Worm (Caenorhabditis elegans) whole organism, L1 larva: ENCODE data around the gene npr-6.
A peak's percentile ranks its signal among the peaks of the same experiment; 100 is the strongest.

Experiments
- C04F5.9 ChIP-seq: sonication (generic microtip); optimal IDR thresholded peaks from 2 replicates; lab custom pipeline; 2016; ENCODE audit warnings: missing genetic modification characterization, missing compliant biosample characterization
- F16B12.6 ChIP-seq: fragments of 150-350 bp; optimal IDR thresholded peaks from 2 replicates; lab custom pipeline; 2014; ENCODE audit warnings: missing biosample characterization, missing genetic modification characterization
- Y116A8C.19 ChIP-seq: sonication (generic microtip); optimal IDR thresholded peaks from 2 replicates; lab custom pipeline; 2016; ENCODE audit warnings: missing compliant biosample characterization, missing genetic modification characterization, borderline replicate concordance
- aha-1 ChIP-seq: fragments of 150-350 bp; optimal IDR thresholded peaks from 2 replicates; lab custom pipeline; 2014; ENCODE audit warnings: missing biosample characterization, missing genetic modification characterization
- alr-1 ChIP-seq: fragments of 200-800 bp; sonication (Bioruptor generic); optimal IDR thresholded peaks from 2 replicates; lab custom pipeline; 2018; ENCODE audit warnings: borderline replicate concordance, mild to moderate bottlenecking, missing genetic modification characterization, missing compliant biosample characterization
- ama-1 ChIP-seq: fragments of 150-350 bp; optimal IDR thresholded peaks from 2 replicates; lab custom pipeline; 2014
- blmp-1 ChIP-seq: fragments of 150-350 bp; optimal IDR thresholded peaks from 2 replicates; lab custom pipeline; 2014; ENCODE audit warnings: missing biosample characterization, missing genetic modification characterization
- ceh-63 ChIP-seq: fragments of 200-800 bp; sonication (Bioruptor generic); optimal IDR thresholded peaks from 2 replicates; lab custom pipeline; 2018; ENCODE audit warnings: mild to moderate bottlenecking, missing genetic modification characterization, missing compliant biosample characterization
- ceh-82 ChIP-seq, 3 experiments: fragments of 150-350 bp in 1 of 3; sonication (generic microtip) in 2 of 3; optimal IDR thresholded peaks; 2 replicates each; lab custom pipeline; 2014 to 2017; ENCODE audit warnings: missing biosample characterization in 3 of 3, missing genetic modification characterization in 3 of 3
- ceh-90 ChIP-seq: sonication (generic microtip); optimal IDR thresholded peaks from 2 replicates; lab custom pipeline; 2016; ENCODE audit warnings: missing genetic modification characterization, missing compliant biosample characterization
- ces-1 ChIP-seq: fragments of 150-350 bp; optimal IDR thresholded peaks from 2 replicates; lab custom pipeline; 2014; ENCODE audit warnings: missing biosample characterization, missing genetic modification reagents, missing genetic modification characterization
- dsc-1 ChIP-seq: sonication (generic microtip); optimal IDR thresholded peaks from 2 replicates; lab custom pipeline; 2016; ENCODE audit warnings: mild to moderate bottlenecking, missing genetic modification characterization, missing compliant biosample characterization
- efl-1 ChIP-seq, 4 experiments: fragments of 150-350 bp; optimal IDR thresholded peaks in 3 of 4; peaks in 1 of 4; 1 replicate in 1 of 4; 2 replicates in 3 of 4; lab custom pipeline; 2014; ENCODE audit warnings: missing biosample characterization in 2 of 4, missing genetic modification characterization in 2 of 4, missing genetic modification reagents in 2 of 4
- efl-3 ChIP-seq: fragments of 200-800 bp; sonication (Bioruptor generic); optimal IDR thresholded peaks from 2 replicates; lab custom pipeline; 2018; ENCODE audit warnings: mild to moderate bottlenecking, missing genetic modification characterization, missing compliant biosample characterization
- elt-2 ChIP-seq: sonication (generic microtip); optimal IDR thresholded peaks from 2 replicates; lab custom pipeline; 2016; ENCODE audit warnings: missing genetic modification characterization, mild to moderate bottlenecking, inconsistent platforms, missing compliant biosample characterization, missing genetic modification reagents
- elt-3 ChIP-seq, 6 experiments: fragments of 150-350 bp in 1 of 6; sonication (generic microtip); optimal IDR thresholded peaks; 2 replicates each; lab custom pipeline; 2017 to 2018; ENCODE audit warnings: missing biosample characterization in 6 of 6, missing genetic modification characterization in 6 of 6, inconsistent platforms in 1 of 6
- fkh-8 ChIP-seq: sonication (generic microtip); optimal IDR thresholded peaks from 2 replicates; lab custom pipeline; 2016; ENCODE audit warnings: mild to moderate bottlenecking, missing genetic modification characterization, missing compliant biosample characterization
- jun-1 ChIP-seq: fragments of 150-350 bp; optimal IDR thresholded peaks from 2 replicates; lab custom pipeline; 2014; ENCODE audit warnings: missing biosample characterization, missing genetic modification reagents, missing genetic modification characterization
- lin-14 ChIP-seq: fragments of 200-800 bp; sonication (Bioruptor generic); optimal IDR thresholded peaks from 2 replicates; lab custom pipeline; 2018; ENCODE audit warnings: mild to moderate bottlenecking, missing genetic modification characterization, moderate library complexity, missing compliant biosample characterization
- lin-15B ChIP-seq: fragments of 150-350 bp; sonication (generic microtip); optimal IDR thresholded peaks from 3 replicates; lab custom pipeline; 2014; ENCODE audit warnings: missing biosample characterization, missing genetic modification characterization
- lin-35 ChIP-seq, 2 experiments: fragments of 150-350 bp; optimal IDR thresholded peaks; 2 replicates each; lab custom pipeline; 2014; ENCODE audit warnings: missing biosample characterization in 2 of 2, missing genetic modification characterization in 2 of 2, missing genetic modification reagents in 2 of 2
- lsy-2 ChIP-seq, 2 experiments: fragments of 150-350 bp; optimal IDR thresholded peaks; 2 replicates each; lab custom pipeline; 2014; ENCODE audit warnings: missing biosample characterization in 2 of 2, missing genetic modification characterization in 2 of 2
- mdl-1 ChIP-seq, 2 experiments: fragments of 150-350 bp; optimal IDR thresholded peaks; 2 replicates each; lab custom pipeline; 2014 to 2017; ENCODE audit warnings: missing biosample characterization in 2 of 2, missing genetic modification characterization in 2 of 2, inconsistent platforms in 1 of 2
- mef-2 ChIP-seq: fragments of 150-350 bp; optimal IDR thresholded peaks from 2 replicates; lab custom pipeline; 2014; ENCODE audit warnings: missing biosample characterization, missing genetic modification characterization
- mep-1 ChIP-seq: fragments of 150-350 bp; optimal IDR thresholded peaks from 2 replicates; lab custom pipeline; 2014; ENCODE audit warnings: missing biosample characterization, missing genetic modification characterization
- nhr-11 ChIP-seq: fragments of 150-350 bp; optimal IDR thresholded peaks from 2 replicates; lab custom pipeline; 2014; ENCODE audit warnings: missing biosample characterization, missing genetic modification characterization
- nhr-19 ChIP-seq: fragments of 200-800 bp; sonication (Bioruptor generic); conservative IDR thresholded peaks from 2 replicates; pipeline ENCODE4 v1.3.6; 2022; ENCODE audit warnings: missing genetic modification characterization, missing compliant biosample characterization
- nhr-20 ChIP-seq: sonication (generic microtip); optimal IDR thresholded peaks from 2 replicates; lab custom pipeline; 2016; ENCODE audit warnings: mild to moderate bottlenecking, missing genetic modification characterization, missing compliant biosample characterization
- nhr-237 ChIP-seq: fragments of 150-350 bp; optimal IDR thresholded peaks from 2 replicates; lab custom pipeline; 2014; ENCODE audit warnings: missing biosample characterization, missing genetic modification characterization
- nhr-71 ChIP-seq: sonication (generic microtip); optimal IDR thresholded peaks from 2 replicates; lab custom pipeline; 2016; ENCODE audit warnings: mild to moderate bottlenecking, missing genetic modification characterization, moderate library complexity, missing compliant biosample characterization
- nhr-76 ChIP-seq: sonication (generic microtip); optimal IDR thresholded peaks from 2 replicates; lab custom pipeline; 2017; ENCODE audit warnings: missing biosample characterization, missing genetic modification characterization
- nhr-84 ChIP-seq: sonication (generic microtip); optimal IDR thresholded peaks from 2 replicates; lab custom pipeline; 2017; ENCODE audit warnings: missing biosample characterization, missing genetic modification characterization
- nhr-85 ChIP-seq: sonication (generic microtip); peaks from one replicate; lab custom pipeline; 2016; ENCODE audit warnings: missing genetic modification characterization, inconsistent platforms, missing compliant biosample characterization
- nhr-90 ChIP-seq: sonication (generic microtip); optimal IDR thresholded peaks from 2 replicates; lab custom pipeline; 2016; ENCODE audit warnings: mild to moderate bottlenecking, missing genetic modification characterization, missing compliant biosample characterization; ENCODE audit not compliant: poor library complexity
- pag-3 ChIP-seq: sonication (generic microtip); optimal IDR thresholded peaks from 2 replicates; lab custom pipeline; 2017; ENCODE audit warnings: missing genetic modification characterization, mild to moderate bottlenecking, missing compliant biosample characterization, antibody characterized with exemption, borderline replicate concordance; ENCODE audit not compliant: insufficient read depth
- pax-3 ChIP-seq: fragments of 200-800 bp; sonication (Bioruptor generic); optimal IDR thresholded peaks from 2 replicates; lab custom pipeline; 2018; ENCODE audit warnings: mild to moderate bottlenecking, missing genetic modification characterization, moderate library complexity, missing compliant biosample characterization
- rnt-1 ChIP-seq: sonication (generic microtip); optimal IDR thresholded peaks from 2 replicates; lab custom pipeline; 2016; ENCODE audit warnings: mild to moderate bottlenecking, missing genetic modification characterization, moderate library complexity, missing compliant biosample characterization
- skn-1 ChIP-seq: fragments of 150-350 bp; optimal IDR thresholded peaks from 2 replicates; lab custom pipeline; 2014; ENCODE audit warnings: missing biosample characterization, missing genetic modification characterization
- snu-23 ChIP-seq: sonication (generic microtip); optimal IDR thresholded peaks from 2 replicates; lab custom pipeline; 2016; ENCODE audit warnings: missing genetic modification characterization, missing compliant biosample characterization
- sox-4 ChIP-seq: sonication (generic microtip); optimal IDR thresholded peaks from 2 replicates; lab custom pipeline; 2016; ENCODE audit warnings: missing genetic modification characterization, missing compliant biosample characterization
- sptf-1 ChIP-seq: fragments of 150-350 bp; optimal IDR thresholded peaks from 2 replicates; lab custom pipeline; 2014; ENCODE audit warnings: missing biosample characterization, missing genetic modification characterization
- swsn-7 ChIP-seq: sonication (generic microtip); optimal IDR thresholded peaks from 2 replicates; lab custom pipeline; 2016; ENCODE audit warnings: missing genetic modification characterization, missing compliant biosample characterization
- tbx-2 ChIP-seq: sonication (generic microtip); optimal IDR thresholded peaks from 2 replicates; lab custom pipeline; 2016; ENCODE audit warnings: missing genetic modification characterization, missing compliant biosample characterization
- unc-130 ChIP-seq: fragments of 150-350 bp; optimal IDR thresholded peaks from 2 replicates; lab custom pipeline; 2017; ENCODE audit warnings: missing biosample characterization, missing genetic modification characterization, inconsistent platforms
- unc-30 ChIP-seq: sonication (generic microtip); optimal IDR thresholded peaks from 2 replicates; lab custom pipeline; 2017; ENCODE audit warnings: missing biosample characterization, missing genetic modification characterization
- unc-62 ChIP-seq: fragments of 150-350 bp; optimal IDR thresholded peaks from 2 replicates; lab custom pipeline; 2014; ENCODE audit warnings: missing biosample characterization, missing genetic modification reagents, missing genetic modification characterization
- xbp-1 ChIP-seq: sonication (generic microtip); optimal IDR thresholded peaks from 2 replicates; lab custom pipeline; 2016; ENCODE audit warnings: missing genetic modification characterization, missing compliant biosample characterization
- zip-4 ChIP-seq: fragments of 200-800 bp; sonication (Bioruptor generic); optimal IDR thresholded peaks from 2 replicates; lab custom pipeline; 2018; ENCODE audit warnings: mild to moderate bottlenecking, missing genetic modification characterization, moderate library complexity, missing compliant biosample characterization
- ztf-4 ChIP-seq: fragments of 150-350 bp; optimal IDR thresholded peaks from 2 replicates; lab custom pipeline; 2014; ENCODE audit warnings: missing biosample characterization, missing genetic modification characterization

npr-6 gene

ce11 chrX:10333301-10333854, 47.8 kb upstream of the npr-6 start, which contains the start of gene R07E3.4 (continued):
- TF ChIP-seq pax-3 (tag; lab: Kevin White, UChicago) (no peak), alr-1 (tag; lab: Kevin White, UChicago) (no peak), unc-62 (GFP tag; lab: Kevin White, UChicago) (no peak), nhr-11 (tag; lab: Kevin White, UChicago) (peak; percentile 72), lin-15B (tag; lab: Kevin White, UChicago) (no peak), lsy-2 (tag; optimal IDR thresholded peaks at IDR 0.05; lab: Kevin White, UChicago) (peak in 1 of 2 experiments; percentile 1), unc-30 (tag; lab: Kevin White, UChicago) (no peak), ama-1 (lab: Kevin White, UChicago) (no peak), xbp-1 (tag; lab: Kevin White, UChicago) (peak; percentile 4), tbx-2 (tag; lab: Kevin White, UChicago) (peak; percentile 30)

DNA sequence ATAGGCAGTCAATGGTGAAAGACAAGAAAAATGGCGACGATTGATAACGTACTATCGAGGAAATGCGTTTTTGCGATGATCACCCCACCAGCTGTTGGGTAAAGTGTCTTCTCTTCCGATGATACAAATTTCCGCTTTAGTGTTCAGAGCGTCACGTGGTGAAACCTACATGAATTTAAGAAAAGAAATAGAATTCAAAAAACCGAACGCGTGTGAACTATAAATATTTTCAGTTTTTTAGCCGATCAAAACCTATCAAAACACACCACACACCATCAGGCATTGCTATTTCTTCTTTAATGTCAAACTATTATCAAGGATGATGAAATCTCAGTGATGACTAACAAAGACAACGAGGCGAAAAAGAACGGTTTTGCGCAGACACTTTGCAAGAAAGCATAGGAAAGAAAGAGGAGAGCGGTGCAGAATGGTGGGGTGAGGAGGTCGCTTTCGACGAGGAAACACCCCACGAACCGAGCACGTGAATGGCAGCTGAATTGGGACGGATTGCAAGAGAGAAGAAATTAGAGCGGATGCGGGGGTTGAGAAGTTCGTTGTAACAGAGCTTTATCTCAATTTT, 46.6 kb upstream of the npr-6 start:
- TF ChIP-seq elt-2 (tag; lab: Kevin White, UChicago) (peak; percentile 47), nhr-90 (peak; percentile 15), efl-3 (GFP tag; lab: Kevin White, UChicago) (no peak), nhr-85 (tag; lab: Kevin White, UChicago) (peak; percentile 89), nhr-20 (peak; percentile 65), zip-4 (no peak), ceh-90 (no peak), mef-2 (no peak), blmp-1 (peak; percentile 48), mdl-1 (tag; optimal IDR thresholded peaks at IDR 0.05; lab: Kevin White, UChicago) (peak in 1 of 2 experiments; percentile 38), pag-3 (tag; lab: Kevin White, UChicago) (no peak), ztf-4 (no peak), nhr-76 (tag; lab: Kevin White, UChicago) (no peak), lin-35 (GFP tag; optimal IDR thresholded peaks at IDR 0.05; lab: Kevin White, UChicago) (peak in 1 of 2 experiments; percentile 14), ceh-82 (tag; optimal IDR thresholded peaks at IDR 0.05; lab: Kevin White, UChicago) (peak in 1 of 3 experiments; percentile 15), nhr-84 (tag; lab: Kevin White, UChicago) (no peak), ceh-63 (GFP tag; lab: Kevin White, UChicago) (no peak), snu-23 (GFP tag; lab: Kevin White, UChicago) (peak; percentile 43), sox-4 (no peak), efl-1 (optimal IDR thresholded peaks at IDR 0.05; lab: Kevin White, UChicago) (no peak), efl-1 (GFP tag; optimal IDR thresholded peaks at IDR 0.05 in 1 of 2; lab: Kevin White, UChicago) (peak in 1 of 2 experiments; percentile 78), rnt-1 (tag; lab: Kevin White, UChicago) (peak; percentile 72), nhr-19 (GFP tag; lab: Robert Waterston, UW) (peak; percentile 56), nhr-71 (tag; lab: Kevin White, UChicago) (peak; percentile 74), tbx-2 (tag; lab: Kevin White, UChicago) (peak; percentile 39), dsc-1 (tag; lab: Kevin White, UChicago) (peak; percentile 29), ama-1 (lab: Kevin White, UChicago) (no peak), fkh-8 (tag; lab: Kevin White, UChicago) (no peak), mep-1 (peak; percentile 28), lin-14 (GFP tag; lab: Kevin White, UChicago) (peak; percentile 84), swsn-7 (tag; lab: Kevin White, UChicago) (no peak), sptf-1 (tag; lab: Kevin White, UChicago) (no peak), aha-1 (tag; lab: Kevin White, UChicago) (no peak), lsy-2 (tag; optimal IDR thresholded peaks at IDR 0.05; lab: Kevin White, UChicago) (peak in 1 of 2 experiments; percentile 24), Y116A8C.19 (tag; lab: Kevin White, UChicago) (no peak), elt-3 (tag; optimal IDR thresholded peaks at IDR 0.05; lab: Kevin White, UChicago) (peak in 2 of 6 experiments; percentile 4 to 71), F16B12.6 (no peak), skn-1 (tag; lab: Kevin White, UChicago) (peak; percentile 78), nhr-237 (no peak), unc-130 (tag; lab: Kevin White, UChicago) (peak; percentile 5), jun-1 (tag; lab: Kevin White, UChicago) (peak; percentile 31), ces-1 (GFP tag; lab: Kevin White, UChicago) (no peak), C04F5.9 (tag; lab: Kevin White, UChicago) (no peak)
